Worm (Caenorhabditis elegans) whole organism, late embryonic: Measurements from ENCODE around the gene ttr-38.

Source experiments
- C08G9.2 ChIP-seq: sonication (generic microtip); optimal IDR thresholded peaks from 2 replicates; lab custom pipeline; 2016; ENCODE audit warnings: mild to moderate bottlenecking, missing genetic modification characterization, moderate library complexity, missing compliant biosample characterization
- F13H6.1 ChIP-seq: sonication (generic microtip); optimal IDR thresholded peaks from 2 replicates; lab custom pipeline; 2016; ENCODE audit warnings: missing genetic modification characterization, missing compliant biosample characterization
- K02D7.2 ChIP-seq: sonication (generic microtip); optimal IDR thresholded peaks from 2 replicates; lab custom pipeline; 2017; ENCODE audit warnings: mild to moderate bottlenecking, missing genetic modification characterization, missing compliant biosample characterization
- T23F11.4 ChIP-seq: fragments of 200-800 bp; sonication (Bioruptor generic); optimal IDR thresholded peaks from 2 replicates; lab custom pipeline; 2018; ENCODE audit warnings: mild to moderate bottlenecking, missing genetic modification characterization, missing compliant biosample characterization
- Y22D7AL.16 ChIP-seq: sonication (generic microtip); optimal IDR thresholded peaks from 2 replicates; lab custom pipeline; 2016; ENCODE audit warnings: missing genetic modification characterization, missing compliant biosample characterization
- ahr-1 ChIP-seq: sonication (generic microtip); optimal IDR thresholded peaks from 2 replicates; lab custom pipeline; 2016; ENCODE audit warnings: missing genetic modification characterization, missing compliant biosample characterization
- ama-1 ChIP-seq: fragments of 150-350 bp; optimal IDR thresholded peaks from 2 replicates; lab custom pipeline; 2014
- ceh-14 ChIP-seq: sonication (generic microtip); optimal IDR thresholded peaks from 2 replicates; lab custom pipeline; 2016; ENCODE audit warnings: missing genotype, missing genetic modification characterization, missing compliant biosample characterization
- ceh-18 ChIP-seq: sonication (generic microtip); optimal IDR thresholded peaks from 2 replicates; lab custom pipeline; 2016; ENCODE audit warnings: missing genetic modification characterization, missing compliant biosample characterization
- ceh-19 ChIP-seq: fragments of 200-800 bp; sonication (Bioruptor generic); optimal IDR thresholded peaks from 2 replicates; lab custom pipeline; 2018; ENCODE audit warnings: mild to moderate bottlenecking, missing genetic modification characterization, missing compliant biosample characterization
- ceh-2 ChIP-seq: sonication (generic microtip); optimal IDR thresholded peaks from 2 replicates; lab custom pipeline; 2016; ENCODE audit warnings: missing genotype, missing genetic modification characterization, missing compliant biosample characterization
- ceh-34 ChIP-seq: sonication (generic microtip); optimal IDR thresholded peaks from 2 replicates; lab custom pipeline; 2016; ENCODE audit warnings: mild to moderate bottlenecking, missing genetic modification characterization, missing compliant biosample characterization
- ceh-45 ChIP-seq: fragments of 200-800 bp; sonication (Bioruptor generic); IDR thresholded peaks from 2 replicates; pipeline ENCODE4 v1.3.6; 2022; ENCODE audit warnings: missing genetic modification reagents, missing genetic modification characterization, missing compliant biosample characterization
- ceh-6 ChIP-seq: fragments of 200-800 bp; sonication (Bioruptor generic); optimal IDR thresholded peaks from 2 replicates; lab custom pipeline; 2018; ENCODE audit warnings: mild to moderate bottlenecking, missing genetic modification characterization, missing compliant biosample characterization
- dmd-4 ChIP-seq: sonication (generic microtip); optimal IDR thresholded peaks from 2 replicates; lab custom pipeline; 2016; ENCODE audit warnings: borderline replicate concordance, missing genetic modification characterization, missing compliant biosample characterization
- elt-2 ChIP-seq: sonication (generic microtip); optimal IDR thresholded peaks from 2 replicates; lab custom pipeline; 2016; ENCODE audit warnings: missing genetic modification reagents, missing genetic modification characterization, missing compliant biosample characterization
- ets-4 ChIP-seq: sonication (generic microtip); optimal IDR thresholded peaks from 2 replicates; lab custom pipeline; 2016; ENCODE audit warnings: missing genetic modification characterization, missing compliant biosample characterization
- eyg-1 ChIP-seq: sonication (generic microtip); optimal IDR thresholded peaks from 2 replicates; lab custom pipeline; 2016; ENCODE audit warnings: missing genotype, missing genetic modification characterization, missing compliant biosample characterization
- fax-1 ChIP-seq: sonication (generic microtip); optimal IDR thresholded peaks from 2 replicates; lab custom pipeline; 2016; ENCODE audit warnings: missing genotype, missing genetic modification characterization, missing compliant biosample characterization
- hlh-13 ChIP-seq: fragments of 200-800 bp; sonication (Bioruptor generic); optimal IDR thresholded peaks from 2 replicates; lab custom pipeline; 2018; ENCODE audit warnings: mild to moderate bottlenecking, missing genetic modification characterization, missing compliant biosample characterization
- hlh-15 ChIP-seq: sonication (generic microtip); optimal IDR thresholded peaks from 2 replicates; lab custom pipeline; 2016; ENCODE audit warnings: missing genetic modification characterization, missing compliant biosample characterization
- hlh-30 ChIP-seq: sonication (generic microtip); optimal IDR thresholded peaks from 2 replicates; lab custom pipeline; 2017; ENCODE audit warnings: antibody characterized with exemption, missing genetic modification characterization, missing compliant biosample characterization; ENCODE audit not compliant: insufficient read depth
- hlh-6 ChIP-seq: sonication (generic microtip); optimal IDR thresholded peaks from 2 replicates; lab custom pipeline; 2016; ENCODE audit warnings: missing genotype, missing genetic modification characterization, missing compliant biosample characterization
- hlh-8 ChIP-seq: sonication (generic microtip); optimal IDR thresholded peaks from 2 replicates; lab custom pipeline; 2016; ENCODE audit warnings: missing genotype, missing genetic modification characterization, missing compliant biosample characterization
- lim-6 ChIP-seq: sonication (generic microtip); optimal IDR thresholded peaks from 2 replicates; lab custom pipeline; 2016; ENCODE audit warnings: missing genetic modification characterization, missing compliant biosample characterization
- lin-11 ChIP-seq: fragments of 200-800 bp; sonication (Bioruptor generic); optimal IDR thresholded peaks from 2 replicates; lab custom pipeline; 2018; ENCODE audit warnings: mild to moderate bottlenecking, missing genetic modification characterization, missing compliant biosample characterization
- mec-3 ChIP-seq: sonication (generic microtip); optimal IDR thresholded peaks from 2 replicates; lab custom pipeline; 2016; ENCODE audit warnings: borderline replicate concordance, missing genetic modification characterization, missing compliant biosample characterization
- nfya-1 ChIP-seq: sonication (generic microtip); optimal IDR thresholded peaks from 2 replicates; lab custom pipeline; 2017; ENCODE audit warnings: missing genetic modification characterization, mild to moderate bottlenecking, missing compliant biosample characterization, antibody characterized with exemption, moderate library complexity
- nhr-11 ChIP-seq: fragments of 150-350 bp; optimal IDR thresholded peaks from 2 replicates; lab custom pipeline; 2014; ENCODE audit warnings: missing biosample characterization, missing genetic modification characterization
- odd-2 ChIP-seq: sonication (generic microtip); optimal IDR thresholded peaks from 2 replicates; lab custom pipeline; 2017; ENCODE audit warnings: antibody characterized with exemption, mild to moderate bottlenecking, missing genetic modification characterization, missing compliant biosample characterization
- pag-3 ChIP-seq: sonication (generic microtip); optimal IDR thresholded peaks from 2 replicates; lab custom pipeline; 2016; ENCODE audit warnings: missing compliant biosample characterization, missing genetic modification characterization, borderline replicate concordance
- pat-9 ChIP-seq: fragments of 200-800 bp; sonication (Bioruptor generic); optimal IDR thresholded peaks from 2 replicates; lab custom pipeline; 2018; ENCODE audit warnings: mild to moderate bottlenecking, missing genetic modification characterization, moderate library complexity, missing compliant biosample characterization
- pax-1 ChIP-seq: fragments of 150-350 bp; optimal IDR thresholded peaks from 2 replicates; lab custom pipeline; 2014; ENCODE audit warnings: missing biosample characterization, missing genetic modification characterization
- pha-4 ChIP-seq: fragments of 150-350 bp; optimal IDR thresholded peaks from 2 replicates; lab custom pipeline; 2018; ENCODE audit warnings: missing biosample characterization, missing genetic modification reagents, missing genetic modification characterization
- pqm-1 ChIP-seq: sonication (generic microtip); optimal IDR thresholded peaks from 2 replicates; lab custom pipeline; 2016; ENCODE audit warnings: missing genetic modification characterization, missing compliant biosample characterization
- pros-1 ChIP-seq: fragments of 150-350 bp; optimal IDR thresholded peaks from 2 replicates; lab custom pipeline; 2014; ENCODE audit warnings: missing biosample characterization, missing genetic modification reagents, missing genetic modification characterization
- ref-2 ChIP-seq: sonication (generic microtip); optimal IDR thresholded peaks from 2 replicates; lab custom pipeline; 2016; ENCODE audit warnings: missing genetic modification characterization, missing compliant biosample characterization
- rnt-1 ChIP-seq: sonication (generic microtip); optimal IDR thresholded peaks from 2 replicates; lab custom pipeline; 2016; ENCODE audit warnings: missing genetic modification characterization, missing compliant biosample characterization
- sdc-2 ChIP-seq: sonication (generic microtip); optimal IDR thresholded peaks from 2 replicates; lab custom pipeline; 2016; ENCODE audit warnings: missing genotype, missing genetic modification characterization, missing compliant biosample characterization
- sox-2 ChIP-seq: fragments of 200-800 bp; sonication (Bioruptor generic); IDR thresholded peaks from 2 replicates; pipeline ENCODE4 v1.3.6; 2022; ENCODE audit warnings: missing genetic modification reagents, missing genetic modification characterization, missing compliant biosample characterization
- sox-4 ChIP-seq: sonication (generic microtip); optimal IDR thresholded peaks from 2 replicates; lab custom pipeline; 2017; ENCODE audit warnings: mild to moderate bottlenecking, missing genetic modification characterization, inconsistent platforms, missing compliant biosample characterization
- tbx-2 ChIP-seq: sonication (generic microtip); optimal IDR thresholded peaks from 2 replicates; lab custom pipeline; 2016; ENCODE audit warnings: missing genetic modification characterization, missing compliant biosample characterization
- tbx-7 ChIP-seq: sonication (generic microtip); optimal IDR thresholded peaks from 2 replicates; lab custom pipeline; 2016; ENCODE audit warnings: missing genotype, missing genetic modification characterization, missing compliant biosample characterization
- ttx-3 ChIP-seq: sonication (generic microtip); optimal IDR thresholded peaks from 2 replicates; lab custom pipeline; 2016; ENCODE audit warnings: missing genetic modification reagents, missing genetic modification characterization, missing compliant biosample characterization
- unc-3 ChIP-seq, 2 experiments: fragments of 200-800 bp in 1 of 2; sonication (Bioruptor generic) in 1 of 2; sonication (generic microtip) in 1 of 2; conservative IDR thresholded peaks in 1 of 2; optimal IDR thresholded peaks in 1 of 2; 2 replicates each; pipeline versions ENCODE4 v1.3.6 to Lab custom; 2016 to 2022; ENCODE audit warnings: missing compliant biosample characterization in 2 of 2, missing genetic modification characterization in 2 of 2, missing genetic modification reagents in 1 of 2
- unc-42 ChIP-seq: sonication (generic microtip); optimal IDR thresholded peaks from 2 replicates; lab custom pipeline; 2016; ENCODE audit warnings: missing genotype, missing genetic modification characterization, missing compliant biosample characterization
- unc-55 ChIP-seq: sonication (generic microtip); optimal IDR thresholded peaks from 2 replicates; lab custom pipeline; 2017; ENCODE audit warnings: missing biosample characterization, missing genetic modification reagents, missing genetic modification characterization
- unc-86 ChIP-seq: sonication (generic microtip); optimal IDR thresholded peaks from 2 replicates; lab custom pipeline; 2016; ENCODE audit warnings: missing genetic modification characterization, missing compliant biosample characterization

The ttr-38 gene

ce11 chrX:9347380-9347979, 33.2 kb upstream of the ttr-38 start, which contains the start of gene oga-1 (continued):
- no peak for TF ChIP-seq unc-3 (GFP tag; conservative IDR thresholded peaks at IDR 0.05; lab: Robert Waterston, UW)
- no peak for TF ChIP-seq unc-3 (tag; optimal IDR thresholded peaks at IDR 0.05; lab: Kevin White, UChicago)
- TF ChIP-seq C08G9.2, result peak; percentile 64
- TF ChIP-seq hlh-15, result no peak
- TF ChIP-seq tbx-7 (tag; lab: Kevin White, UChicago), result no peak
- no peak for TF ChIP-seq pat-9 (tag; lab: Kevin White, UChicago)
- no peak for TF ChIP-seq pax-1 (tag; lab: Kevin White, UChicago)
- TF ChIP-seq eyg-1 (tag; lab: Kevin White, UChicago), result no peak
- TF ChIP-seq pag-3, result no peak
- no peak for TF ChIP-seq ceh-14 (tag; lab: Kevin White, UChicago)
- no peak for TF ChIP-seq lin-11
- TF ChIP-seq sox-4 (tag; lab: Kevin White, UChicago), result no peak
- no peak for TF ChIP-seq elt-2
- no peak for TF ChIP-seq ceh-19 (GFP tag; lab: Kevin White, UChicago)
- TF ChIP-seq hlh-30 (tag; lab: Kevin White, UChicago), result peak; percentile 97
- TF ChIP-seq hlh-8 (tag; lab: Kevin White, UChicago), result no peak
- TF ChIP-seq fax-1, result no peak
- no peak for TF ChIP-seq nhr-11 (tag; lab: Kevin White, UChicago)
- TF ChIP-seq F13H6.1 (tag; lab: Kevin White, UChicago), result no peak
- TF ChIP-seq ceh-45 (GFP tag; lab: Robert Waterston, UW), result no peak
- peak; percentile 8 for TF ChIP-seq lim-6
- peak; percentile 63 for TF ChIP-seq ceh-2 (tag; lab: Kevin White, UChicago)
- TF ChIP-seq ahr-1 (tag; lab: Kevin White, UChicago), result no peak
- no peak for TF ChIP-seq sox-2 (GFP tag; lab: Robert Waterston, UW)
- no peak for TF ChIP-seq dmd-4
- no peak for TF ChIP-seq unc-86 (tag; lab: Kevin White, UChicago)
- TF ChIP-seq tbx-2 (tag; lab: Kevin White, UChicago), result peak; percentile 74
- no peak for TF ChIP-seq pros-1 (tag; lab: Kevin White, UChicago)
- TF ChIP-seq unc-55, result no peak
- TF ChIP-seq pqm-1 (tag; lab: Kevin White, UChicago), result no peak
- no peak for TF ChIP-seq Y22D7AL.16 (tag; lab: Kevin White, UChicago)
- peak; percentile 10 for TF ChIP-seq nfya-1
- TF ChIP-seq K02D7.2 (tag; lab: Kevin White, UChicago), result no peak
- TF ChIP-seq hlh-13 (GFP tag; lab: Kevin White, UChicago), result no peak
- no peak for TF ChIP-seq ceh-18 (tag; lab: Kevin White, UChicago)

DNA sequence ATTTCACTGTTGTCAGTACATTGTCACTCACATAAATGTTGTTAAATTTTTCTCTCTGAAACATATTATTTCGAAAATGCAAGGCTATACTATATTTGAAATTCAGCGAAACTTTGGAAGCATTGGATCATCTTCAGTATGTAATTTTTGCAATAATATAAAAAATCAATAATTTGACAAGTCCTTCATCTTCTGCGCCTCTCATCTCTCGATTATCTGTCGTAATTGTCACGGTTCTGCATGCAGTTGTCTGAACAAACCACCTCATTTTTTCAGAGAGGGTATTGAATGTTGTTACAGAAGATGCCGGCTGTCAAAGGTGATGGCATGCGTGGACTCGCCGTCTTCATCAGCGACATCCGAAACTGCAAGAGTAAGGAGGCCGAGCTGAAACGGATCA, 24.1 kb upstream of the ttr-38 start, which contains the start of gene apa-2:
apa-2 (plus strand) TSS at position 301 of the 400 bp plus-strand sequence.
- no peak for TF ChIP-seq ceh-6 (GFP tag; lab: Kevin White, UChicago)
- no peak for TF ChIP-seq lim-6
- no peak for TF ChIP-seq hlh-30 (tag; lab: Kevin White, UChicago)
- no peak for TF ChIP-seq eyg-1 (tag; lab: Kevin White, UChicago)
- no peak for TF ChIP-seq ets-4
- no peak for TF ChIP-seq pha-4 (tag; lab: Kevin White, UChicago)
- TF ChIP-seq ama-1 (lab: Kevin White, UChicago), result no peak
- TF ChIP-seq hlh-6 (tag; lab: Kevin White, UChicago), result no peak
- TF ChIP-seq unc-55, result no peak

ce11 chrX:9337832-9338231, 23.5 kb upstream of the ttr-38 start:
- TF ChIP-seq ceh-34 (peak; percentile 86), nfya-1 (peak; percentile 75), tbx-7 (tag; lab: Kevin White, UChicago) (no peak), C08G9.2 (peak; percentile 25), lim-6 (peak; percentile 28), hlh-6 (tag; lab: Kevin White, UChicago) (no peak), ttx-3 (tag; lab: Kevin White, UChicago) (no peak), F13H6.1 (tag; lab: Kevin White, UChicago) (no peak), unc-42 (peak; percentile 90), unc-55 (peak; percentile 75), ceh-18 (tag; lab: Kevin White, UChicago) (peak; percentile 33), T23F11.4 (GFP tag; lab: Kevin White, UChicago) (no peak), odd-2 (tag; lab: Kevin White, UChicago) (no peak), fax-1 (peak; percentile 2), ref-2 (tag; lab: Kevin White, UChicago) (peak; percentile 84), rnt-1 (peak; percentile 55), sdc-2 (tag; lab: Kevin White, UChicago) (peak; percentile 87), mec-3 (tag; lab: Kevin White, UChicago) (no peak), unc-86 (tag; lab: Kevin White, UChicago) (peak; percentile 47)
